Worm (Caenorhabditis elegans) whole organism, young adult: Measurements from ENCODE around the gene F46B3.15.

Experiments used
- B0019.2 ChIP-seq: fragments of 200-800 bp; sonication (Bioruptor generic); conservative IDR thresholded peaks from 2 replicates; pipeline ENCODE4 v1.3.6; 2022; ENCODE audit warnings: missing genetic modification reagents, missing genetic modification characterization, missing compliant biosample characterization
- F22D6.2 ChIP-seq: sonication (generic microtip); optimal IDR thresholded peaks from 2 replicates; lab custom pipeline; 2016; ENCODE audit warnings: mild to moderate bottlenecking, missing genetic modification characterization, missing compliant biosample characterization
- F37B4.10 ChIP-seq: fragments of 200-800 bp; sonication (Bioruptor generic); IDR thresholded peaks from 2 replicates; pipeline ENCODE4 v1.3.6; 2022; ENCODE audit warnings: missing genetic modification characterization, missing compliant biosample characterization
- F55B11.4 ChIP-seq: sonication (generic microtip); optimal IDR thresholded peaks from 2 replicates; lab custom pipeline; 2016; ENCODE audit warnings: missing compliant biosample characterization, missing genetic modification characterization, borderline replicate concordance; ENCODE audit not compliant: insufficient read depth
- T26A5.8 ChIP-seq: sonication (generic microtip); optimal IDR thresholded peaks from 2 replicates; lab custom pipeline; 2016; ENCODE audit warnings: missing genetic modification characterization, missing compliant biosample characterization
- Y67H2A.10 ChIP-seq: fragments of 200-800 bp; sonication (Bioruptor generic); conservative IDR thresholded peaks from 2 replicates; pipeline ENCODE4 v1.3.6; 2022; ENCODE audit warnings: missing genetic modification reagents, missing genetic modification characterization, missing compliant biosample characterization
- Y95B8A.8 ChIP-seq: fragments of 200-800 bp; sonication (Bioruptor generic); IDR thresholded peaks from 2 replicates; pipeline ENCODE4 v1.3.6; 2022; ENCODE audit warnings: missing genetic modification reagents, missing genetic modification characterization, missing compliant biosample characterization
- akir-1 ChIP-seq: fragments of 200-800 bp; sonication (Bioruptor generic); optimal IDR thresholded peaks from 2 replicates; lab custom pipeline; 2018; ENCODE audit warnings: mild to moderate bottlenecking, missing genetic modification characterization, moderate library complexity, missing compliant biosample characterization
- aptf-3 ChIP-seq: fragments of 200-800 bp; sonication (Bioruptor generic); IDR thresholded peaks from 2 replicates; pipeline ENCODE4 v1.3.6; 2022; ENCODE audit warnings: missing genetic modification characterization, missing compliant biosample characterization
- atf-7 ChIP-seq: sonication (generic microtip); optimal IDR thresholded peaks from 2 replicates; lab custom pipeline; 2017; ENCODE audit warnings: mild to moderate bottlenecking, missing genetic modification characterization, missing compliant biosample characterization
- attf-3 ChIP-seq: fragments of 200-800 bp; sonication (Bioruptor generic); conservative IDR thresholded peaks from 2 replicates; pipeline ENCODE4 v1.3.6; 2022; ENCODE audit warnings: missing genetic modification reagents, missing genetic modification characterization, missing compliant biosample characterization
- attf-5 ChIP-seq: fragments of 200-800 bp; sonication (Bioruptor generic); optimal IDR thresholded peaks from 2 replicates; lab custom pipeline; 2018; ENCODE audit warnings: mild to moderate bottlenecking, missing genetic modification characterization, missing compliant biosample characterization
- cebp-2 ChIP-seq: fragments of 200-800 bp; sonication (Bioruptor generic); IDR thresholded peaks from 2 replicates; pipeline ENCODE4 v1.3.6; 2022; ENCODE audit warnings: missing genetic modification characterization, missing compliant biosample characterization
- ceh-40 ChIP-seq: fragments of 200-800 bp; sonication (Bioruptor generic); IDR thresholded peaks from 2 replicates; pipeline ENCODE4 v1.3.6; 2022; ENCODE audit warnings: missing genetic modification characterization, missing compliant biosample characterization
- ceh-79 ChIP-seq: sonication (generic microtip); optimal IDR thresholded peaks from 2 replicates; lab custom pipeline; 2017; ENCODE audit warnings: mild to moderate bottlenecking, missing genetic modification characterization, missing compliant biosample characterization
- chd-7 ChIP-seq: sonication (generic microtip); optimal IDR thresholded peaks from 2 replicates; lab custom pipeline; 2016; ENCODE audit warnings: mild to moderate bottlenecking, missing genetic modification characterization, moderate library complexity, missing compliant biosample characterization
- efl-1 ChIP-seq: fragments of 150-350 bp; optimal IDR thresholded peaks from 2 replicates; lab custom pipeline; 2014; ENCODE audit warnings: missing biosample characterization, missing genetic modification reagents, missing genetic modification characterization
- ekl-4 ChIP-seq: fragments of 200-800 bp; sonication (Bioruptor generic); IDR thresholded peaks from 2 replicates; pipeline ENCODE4 v1.3.6; 2022; ENCODE audit warnings: missing genetic modification reagents, missing genetic modification characterization, missing compliant biosample characterization
- gei-17 ChIP-seq: fragments of 200-800 bp; sonication (Bioruptor generic); optimal IDR thresholded peaks from 2 replicates; lab custom pipeline; 2018; ENCODE audit warnings: mild to moderate bottlenecking, missing genetic modification characterization, missing compliant biosample characterization
- him-1 ChIP-seq: sonication (generic microtip); optimal IDR thresholded peaks from 2 replicates; lab custom pipeline; 2016; ENCODE audit warnings: missing genotype, missing genetic modification reagents, missing genetic modification characterization, missing compliant biosample characterization
- hmg-1.2 ChIP-seq: fragments of 200-800 bp; sonication (Bioruptor generic); IDR thresholded peaks from 2 replicates; pipeline ENCODE4 v1.3.6; 2022; ENCODE audit warnings: missing genetic modification reagents, missing genetic modification characterization, missing compliant biosample characterization
- lag-1 ChIP-seq: fragments of 200-800 bp; sonication (Bioruptor generic); IDR thresholded peaks from 2 replicates; pipeline ENCODE4 v1.3.6; 2022; ENCODE audit warnings: missing genetic modification reagents, missing genetic modification characterization, missing compliant biosample characterization
- madf-10 ChIP-seq: sonication (generic microtip); optimal IDR thresholded peaks from 2 replicates; lab custom pipeline; 2016; ENCODE audit warnings: mild to moderate bottlenecking, missing genetic modification characterization, missing compliant biosample characterization
- madf-6 ChIP-seq: fragments of 200-800 bp; sonication (Bioruptor generic); IDR thresholded peaks from 2 replicates; pipeline ENCODE4 v1.3.6; 2022; ENCODE audit warnings: missing genetic modification reagents, missing genetic modification characterization, missing compliant biosample characterization
- mcd-1 ChIP-seq: fragments of 200-800 bp; sonication (Bioruptor generic); IDR thresholded peaks from 2 replicates; pipeline ENCODE4 v1.3.6; 2022; ENCODE audit warnings: missing genetic modification reagents, missing genetic modification characterization, missing compliant biosample characterization
- nfya-2 ChIP-seq: fragments of 200-800 bp; sonication (Bioruptor generic); IDR thresholded peaks from 2 replicates; pipeline ENCODE4 v1.3.6; 2022; ENCODE audit warnings: missing genetic modification reagents, missing genetic modification characterization, missing compliant biosample characterization
- nhr-27 ChIP-seq: fragments of 200-800 bp; sonication (Bioruptor generic); optimal IDR thresholded peaks from 2 replicates; lab custom pipeline; 2018; ENCODE audit warnings: mild to moderate bottlenecking, missing genetic modification characterization, moderate library complexity, missing compliant biosample characterization
- nhr-80 ChIP-seq: sonication (generic microtip); optimal IDR thresholded peaks from 2 replicates; lab custom pipeline; 2016; ENCODE audit warnings: missing genetic modification characterization, missing compliant biosample characterization
- pha-4 ChIP-seq: fragments of 150-350 bp; sonication (generic microtip); optimal IDR thresholded peaks from 2 replicates; lab custom pipeline; 2014; ENCODE audit warnings: missing biosample characterization, missing genetic modification reagents, missing genetic modification characterization
- rcor-1 ChIP-seq: fragments of 200-800 bp; sonication (Bioruptor generic); IDR thresholded peaks from 2 replicates; pipeline ENCODE4 v1.3.6; 2022; ENCODE audit warnings: missing genetic modification reagents, missing genetic modification characterization, missing compliant biosample characterization
- snpc-1.1 ChIP-seq: sonication (generic microtip); optimal IDR thresholded peaks from 2 replicates; lab custom pipeline; 2017; ENCODE audit warnings: missing genetic modification characterization, mild to moderate bottlenecking, missing compliant biosample characterization, antibody characterized with exemption, moderate library complexity, missing genotype, missing genetic modification reagents; ENCODE audit not compliant: insufficient read depth
- snpc-3.4 ChIP-seq: sonication (generic microtip); optimal IDR thresholded peaks from 2 replicates; lab custom pipeline; 2017; ENCODE audit warnings: missing genetic modification characterization, mild to moderate bottlenecking, missing compliant biosample characterization, antibody characterized with exemption, moderate library complexity, missing genotype, missing genetic modification reagents
- snpc-4 ChIP-seq, 5 experiments: fragments of 150-350 bp in 1 of 5; sonication (generic microtip) in 4 of 5; optimal IDR thresholded peaks; 2 replicates each; lab custom pipeline; 2014 to 2018; ENCODE audit warnings: missing genetic modification characterization in 5 of 5, missing biosample characterization in 3 of 5, antibody characterized with exemption in 2 of 5, mild to moderate bottlenecking in 2 of 5, missing compliant biosample characterization in 2 of 5, missing genotype in 2 of 5, moderate library complexity in 2 of 5, missing genetic modification reagents in 1 of 5
- somi-1 ChIP-seq: fragments of 200-800 bp; sonication (Bioruptor generic); optimal IDR thresholded peaks from 2 replicates; lab custom pipeline; 2018; ENCODE audit warnings: mild to moderate bottlenecking, missing genetic modification characterization, missing compliant biosample characterization
- tbp1 ChIP-seq: fragments of 200-800 bp; sonication (Bioruptor generic); optimal IDR thresholded peaks from 2 replicates; lab custom pipeline; 2018; ENCODE audit warnings: mild to moderate bottlenecking, missing genetic modification characterization, missing compliant biosample characterization
- ztf-18 ChIP-seq: sonication (generic microtip); optimal IDR thresholded peaks from 2 replicates; lab custom pipeline; 2016; ENCODE audit warnings: missing genotype, mild to moderate bottlenecking, missing genetic modification characterization, missing compliant biosample characterization
- ztf-22 ChIP-seq: fragments of 200-800 bp; sonication (Bioruptor generic); optimal IDR thresholded peaks from 2 replicates; lab custom pipeline; 2018; ENCODE audit warnings: mild to moderate bottlenecking, missing genetic modification characterization, moderate library complexity, missing compliant biosample characterization
- ztf-26 ChIP-seq: sonication (generic microtip); optimal IDR thresholded peaks from 2 replicates; lab custom pipeline; 2017; ENCODE audit warnings: missing genetic modification characterization, missing compliant biosample characterization
- ztf-28 ChIP-seq: fragments of 200-800 bp; sonication (Bioruptor generic); IDR thresholded peaks from 2 replicates; pipeline ENCODE4 v1.3.6; 2022; ENCODE audit warnings: missing genetic modification reagents, missing genetic modification characterization, missing compliant biosample characterization
- ztf-6 ChIP-seq: fragments of 200-800 bp; sonication (Bioruptor generic); IDR thresholded peaks from 2 replicates; pipeline ENCODE4 v1.3.6; 2022; ENCODE audit warnings: missing genetic modification reagents, missing genetic modification characterization, missing compliant biosample characterization

Gene F46B3.15

DNA sequence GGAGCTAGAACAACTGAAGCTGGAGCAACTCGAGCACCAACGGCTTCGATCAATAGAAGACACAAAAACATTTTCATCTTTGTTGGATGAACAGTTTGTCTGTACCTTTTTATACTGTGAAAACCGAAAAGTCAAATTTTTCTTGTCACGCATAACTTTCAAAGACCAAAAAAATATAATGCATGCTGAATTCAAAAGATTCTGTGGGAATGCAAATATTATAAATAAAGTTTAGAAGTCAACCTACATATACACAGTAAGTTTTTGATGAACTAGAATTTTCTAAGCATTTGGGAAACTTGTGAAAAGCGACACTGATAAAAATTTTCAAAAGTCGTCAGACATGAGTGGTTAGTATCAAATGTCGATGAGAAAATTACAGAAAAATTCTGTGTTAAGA, at the start of gene F46B3.15:
Gene F46B3.15, minus strand, starts transcription at position 101 of the 400 bp plus-strand sequence.
- TF ChIP-seq mcd-1 (GFP tag; lab: Robert Waterston, UW): no peak
- no peak for TF ChIP-seq F55B11.4
- TF ChIP-seq somi-1 (GFP tag; lab: Kevin White, UChicago): no peak
- no peak for TF ChIP-seq ekl-4 (GFP tag; lab: Robert Waterston, UW)
- TF ChIP-seq Y67H2A.10 (GFP tag; lab: Robert Waterston, UW): no peak
- no peak for TF ChIP-seq madf-10 (tag; lab: Kevin White, UChicago)
- no peak for TF ChIP-seq B0019.2 (GFP tag; lab: Robert Waterston, UW)
- TF ChIP-seq F37B4.10: no peak

DNA sequence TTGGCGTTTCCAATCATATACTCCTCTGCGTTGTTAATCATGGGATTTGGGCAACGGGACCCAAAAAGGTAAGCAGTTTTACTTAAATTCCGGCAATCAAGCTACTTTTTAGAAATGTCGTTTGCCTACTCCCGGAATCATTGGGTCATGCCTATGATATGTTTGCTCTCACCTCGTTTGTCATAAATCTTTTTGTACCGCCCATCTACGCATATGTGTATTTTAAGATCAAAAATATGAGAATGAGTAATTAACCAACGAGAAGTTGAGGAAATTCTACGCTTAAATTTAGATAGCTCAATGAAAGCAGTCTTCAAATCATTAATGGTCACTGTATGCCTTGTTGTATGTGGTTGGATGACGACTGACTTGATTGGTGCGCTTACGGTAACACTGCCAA, 48.8 kb upstream of the F46B3.15 start:
- TF ChIP-seq rcor-1 (no peak), ceh-79 (no peak), pha-4 (tag; lab: Kevin White, UChicago) (no peak), ceh-40 (GFP tag; lab: Robert Waterston, UW) (no peak), Y67H2A.10 (GFP tag; lab: Robert Waterston, UW) (no peak), efl-1 (no peak), him-1 (no peak), nhr-27 (tag; lab: Kevin White, UChicago) (no peak), chd-7 (tag; lab: Kevin White, UChicago) (no peak), nhr-80 (tag; lab: Kevin White, UChicago) (no peak), cebp-2 (no peak), ekl-4 (GFP tag; lab: Robert Waterston, UW) (no peak), nfya-2 (GFP tag; lab: Robert Waterston, UW) (no peak), Y95B8A.8 (GFP tag; lab: Robert Waterston, UW) (no peak), ztf-26 (tag; lab: Kevin White, UChicago) (no peak), ztf-6 (GFP tag; lab: Robert Waterston, UW) (no peak), atf-7 (no peak)

ce11 chrV:20681824-20682223, 48.3 kb upstream of the F46B3.15 start:
- TF ChIP-seq attf-3 (GFP tag; lab: Robert Waterston, UW) (no peak), attf-5 (no peak), aptf-3 (GFP tag; lab: Robert Waterston, UW) (no peak), F22D6.2 (tag; lab: Kevin White, UChicago) (no peak), snpc-1.1 (tag; lab: Kevin White, UChicago) (peak; percentile 69), somi-1 (GFP tag; lab: Kevin White, UChicago) (no peak), ztf-22 (GFP tag; lab: Kevin White, UChicago) (no peak), gei-17 (no peak), madf-6 (GFP tag; lab: Robert Waterston, UW) (no peak; the same call in 1 of the 2 replicates), T26A5.8 (tag; lab: Kevin White, UChicago) (no peak), hmg-1.2 (GFP tag; lab: Robert Waterston, UW) (peak; percentile 23; the same call in 1 of the 2 replicates), tbp1 (GFP tag; lab: Kevin White, UChicago) (no peak), snpc-4 (GFP tag; optimal IDR thresholded peaks at IDR 0.05; lab: Kevin White, UChicago) (peak; percentile 38), snpc-4 (tag; optimal IDR thresholded peaks at IDR 0.05; lab: Kevin White, UChicago) (peak in 2 of 4 experiments; percentile 87 to 90), lag-1 (no peak), snpc-3.4 (tag; lab: Kevin White, UChicago) (no peak), ztf-28 (GFP tag; lab: Robert Waterston, UW) (no peak), akir-1 (GFP tag; lab: Kevin White, UChicago) (no peak), cebp-2 (no peak), ztf-18 (tag; lab: Kevin White, UChicago) (no peak), nfya-2 (GFP tag; lab: Robert Waterston, UW) (no peak), B0019.2 (GFP tag; lab: Robert Waterston, UW) (no peak)
